Fruit fly (Drosophila melanogaster) S2 (cell line): ENCODE measurements around the gene CG13843.

ENCODE experiments used
- CG8478 ChIP-seq: fragments of >200 bp; optimal IDR thresholded peaks from 2 replicates; lab custom pipeline; 2018
- CTCF ChIP-seq, 2 experiments: fragments of >200 bp; optimal IDR thresholded peaks; 2 replicates each; lab custom pipeline; 2018

dm6 chr3R:22602783-22603182 lies 6.5 kb upstream of the CG13843 start:
- TF ChIP-seq CG8478 (lab: Kevin White, UChicago) (no peak), CTCF (optimal IDR thresholded peaks at IDR 0.05; lab: Kevin White, UChicago) (no peak)
